Worm (Caenorhabditis elegans): ENCODE data around the gene Y50E8A.1.

The Y50E8A.1 gene

ce11 chrV:14686231-14687105 is 40.2 kb upstream of the Y50E8A.1 start:
- no peak for TF ChIP-seq ref-1 (GFP tag; conservative IDR thresholded peaks at IDR 0.05)
- no peak for TF ChIP-seq med-1 (GFP tag; optimal IDR thresholded peaks at IDR 0.05; ENCODE audit: insufficient read depth)
- TF ChIP-seq flt-1 (GFP tag; IDR thresholded peaks at IDR 0.05), result no peak
- TF ChIP-seq tab-1 (GFP tag; IDR thresholded peaks at IDR 0.05), result no peak
- no peak for TF ChIP-seq cog-1 (tag; optimal IDR thresholded peaks at IDR 0.05)
- TF ChIP-seq klf-2 (GFP tag; conservative IDR thresholded peaks at IDR 0.05), result no peak
- TF ChIP-seq T22C8.4 (GFP tag; IDR thresholded peaks at IDR 0.05), result no peak
- TF ChIP-seq ztf-29 (GFP tag; IDR thresholded peaks at IDR 0.05), result no peak
- TF ChIP-seq ztf-23 (GFP tag; IDR thresholded peaks at IDR 0.05), result no peak

- TF ChIP-seq med-1 (GFP tag; optimal IDR thresholded peaks at IDR 0.05; ENCODE audit: insufficient read depth), result no peak
Observed at ce11 chrV:14687106-14687964, 39.4 kb upstream of the Y50E8A.1 start.

ce11 chrV:14688097-14688912 is 38.4 kb upstream of the Y50E8A.1 start, which contains the start of gene C47E8.11:
Gene C47E8.11, plus strand, starts transcription at chrV:14688616.
- no peak for TF ChIP-seq T22C8.4 (GFP tag; IDR thresholded peaks at IDR 0.05)
- no peak for TF ChIP-seq tab-1 (GFP tag; IDR thresholded peaks at IDR 0.05)
- no peak for TF ChIP-seq ztf-23 (GFP tag; IDR thresholded peaks at IDR 0.05)

- TF ChIP-seq cog-1 (tag; optimal IDR thresholded peaks at IDR 0.05) (no peak), flt-1 (GFP tag; IDR thresholded peaks at IDR 0.05) (peak; percentile 88), ztf-29 (GFP tag; IDR thresholded peaks at IDR 0.05) (no peak), ref-1 (GFP tag; conservative IDR thresholded peaks at IDR 0.05) (no peak), med-1 (GFP tag; optimal IDR thresholded peaks at IDR 0.05; ENCODE audit: insufficient read depth) (peak; percentile 2), tab-1 (GFP tag; IDR thresholded peaks at IDR 0.05) (peak; percentile 79), ztf-23 (GFP tag; IDR thresholded peaks at IDR 0.05) (no peak), klf-2 (GFP tag; conservative IDR thresholded peaks at IDR 0.05) (0 out of 2 replicates have a peak, but pooled peaks have one; percentile 61), T22C8.4 (GFP tag; IDR thresholded peaks at IDR 0.05) (peak; percentile 34; the same call in 1 of the 2 replicates)
Observed at ce11 chrV:14689060-14689750, 37.5 kb upstream of the Y50E8A.1 start, which contains the start of gene gasr-8. Gene gasr-8, plus strand, starts transcription at chrV:14689110.

ce11 chrV:14695713-14696112 is 31.0 kb upstream of the Y50E8A.1 start:
- TF ChIP-seq klf-2 (GFP tag; conservative IDR thresholded peaks at IDR 0.05), result no peak

- TF ChIP-seq klf-2 (GFP tag; conservative IDR thresholded peaks at IDR 0.05) (0 out of 2 replicates have a peak, but pooled peaks have one; percentile 38), cog-1 (tag; optimal IDR thresholded peaks at IDR 0.05) (peak; percentile 92), tab-1 (GFP tag; IDR thresholded peaks at IDR 0.05) (no peak), med-1 (GFP tag; optimal IDR thresholded peaks at IDR 0.05; ENCODE audit: insufficient read depth) (no peak), ztf-29 (GFP tag; IDR thresholded peaks at IDR 0.05) (0 out of 2 replicates have a peak, but pooled peaks have one; percentile 31), flt-1 (GFP tag; IDR thresholded peaks at IDR 0.05) (0 out of 2 replicates have a peak, but pooled peaks have one; percentile 11), ref-1 (GFP tag; conservative IDR thresholded peaks at IDR 0.05) (no peak), ztf-23 (GFP tag; IDR thresholded peaks at IDR 0.05) (peak; percentile 66; the same call in 1 of the 2 replicates), T22C8.4 (GFP tag; IDR thresholded peaks at IDR 0.05) (no peak)
Observed at ce11 chrV:14696604-14697307, 29.9 kb upstream of the Y50E8A.1 start, which contains the start of gene unc-112. Gene unc-112, minus strand, starts transcription at chrV:14696654.

- no peak for TF ChIP-seq ref-1 (GFP tag; conservative IDR thresholded peaks at IDR 0.05)
- no peak for TF ChIP-seq flt-1 (GFP tag; IDR thresholded peaks at IDR 0.05)
- TF ChIP-seq T22C8.4 (GFP tag; IDR thresholded peaks at IDR 0.05), result no peak
- no peak for TF ChIP-seq cog-1 (tag; optimal IDR thresholded peaks at IDR 0.05)
- TF ChIP-seq med-1 (GFP tag; optimal IDR thresholded peaks at IDR 0.05; ENCODE audit: insufficient read depth), result no peak
- TF ChIP-seq ztf-29 (GFP tag; IDR thresholded peaks at IDR 0.05), result no peak
- no peak for TF ChIP-seq ztf-23 (GFP tag; IDR thresholded peaks at IDR 0.05)
- TF ChIP-seq klf-2 (GFP tag; conservative IDR thresholded peaks at IDR 0.05), result no peak
- TF ChIP-seq tab-1 (GFP tag; IDR thresholded peaks at IDR 0.05), result no peak
Observed at ce11 chrV:14698005-14698404, 28.7 kb upstream of the Y50E8A.1 start.

- TF ChIP-seq ref-1 (GFP tag; conservative IDR thresholded peaks at IDR 0.05), result no peak
- TF ChIP-seq klf-2 (GFP tag; conservative IDR thresholded peaks at IDR 0.05), result no peak
- no peak for TF ChIP-seq flt-1 (GFP tag; IDR thresholded peaks at IDR 0.05)
- no peak for TF ChIP-seq med-1 (GFP tag; optimal IDR thresholded peaks at IDR 0.05; ENCODE audit: insufficient read depth)
- no peak for TF ChIP-seq ztf-23 (GFP tag; IDR thresholded peaks at IDR 0.05)
- no peak for TF ChIP-seq ztf-29 (GFP tag; IDR thresholded peaks at IDR 0.05)
- no peak for TF ChIP-seq tab-1 (GFP tag; IDR thresholded peaks at IDR 0.05)
- TF ChIP-seq T22C8.4 (GFP tag; IDR thresholded peaks at IDR 0.05), result no peak
- no peak for TF ChIP-seq cog-1 (tag; optimal IDR thresholded peaks at IDR 0.05)
Observed at ce11 chrV:14698666-14699065, 28.0 kb upstream of the Y50E8A.1 start, which contains the start of gene set-5. Gene set-5, plus strand, starts transcription at chrV:14698966.

Data from whole organism, midembryonic.